Worm (Caenorhabditis elegans) whole organism, late embryonic: ENCODE data around the gene spc-1.

Experiments used
- K09A11.1 ChIP-seq: sonication (generic microtip); optimal IDR thresholded peaks from 2 replicates; lab custom pipeline; 2017; ENCODE audit warnings: antibody characterized with exemption, mild to moderate bottlenecking, missing genetic modification characterization, missing compliant biosample characterization; ENCODE audit not compliant: insufficient read depth
- ceh-19 ChIP-seq: fragments of 200-800 bp; sonication (Bioruptor generic); optimal IDR thresholded peaks from 2 replicates; lab custom pipeline; 2018; ENCODE audit warnings: mild to moderate bottlenecking, missing genetic modification characterization, missing compliant biosample characterization
- dve-1 ChIP-seq: sonication (generic microtip); optimal IDR thresholded peaks from 2 replicates; lab custom pipeline; 2017; ENCODE audit warnings: antibody characterized with exemption, mild to moderate bottlenecking, missing genetic modification characterization, missing compliant biosample characterization
- ets-4 ChIP-seq: sonication (generic microtip); optimal IDR thresholded peaks from 2 replicates; lab custom pipeline; 2016; ENCODE audit warnings: missing genetic modification characterization, missing compliant biosample characterization
- fkh-6 ChIP-seq: sonication (generic microtip); optimal IDR thresholded peaks from 2 replicates; lab custom pipeline; 2016; ENCODE audit warnings: missing genetic modification characterization, missing compliant biosample characterization
- hlh-13 ChIP-seq: fragments of 200-800 bp; sonication (Bioruptor generic); optimal IDR thresholded peaks from 2 replicates; lab custom pipeline; 2018; ENCODE audit warnings: mild to moderate bottlenecking, missing genetic modification characterization, missing compliant biosample characterization
- hlh-15 ChIP-seq: sonication (generic microtip); optimal IDR thresholded peaks from 2 replicates; lab custom pipeline; 2016; ENCODE audit warnings: missing genetic modification characterization, missing compliant biosample characterization
- lim-6 ChIP-seq: sonication (generic microtip); optimal IDR thresholded peaks from 2 replicates; lab custom pipeline; 2016; ENCODE audit warnings: missing genetic modification characterization, missing compliant biosample characterization
- nfya-1 ChIP-seq: sonication (generic microtip); optimal IDR thresholded peaks from 2 replicates; lab custom pipeline; 2017; ENCODE audit warnings: missing genetic modification characterization, mild to moderate bottlenecking, missing compliant biosample characterization, antibody characterized with exemption, moderate library complexity
- nhr-11 ChIP-seq: fragments of 150-350 bp; optimal IDR thresholded peaks from 2 replicates; lab custom pipeline; 2014; ENCODE audit warnings: missing biosample characterization, missing genetic modification characterization
- pat-9 ChIP-seq: fragments of 200-800 bp; sonication (Bioruptor generic); optimal IDR thresholded peaks from 2 replicates; lab custom pipeline; 2018; ENCODE audit warnings: mild to moderate bottlenecking, missing genetic modification characterization, moderate library complexity, missing compliant biosample characterization
- pqm-1 ChIP-seq: sonication (generic microtip); optimal IDR thresholded peaks from 2 replicates; lab custom pipeline; 2016; ENCODE audit warnings: missing genetic modification characterization, missing compliant biosample characterization
- unc-86 ChIP-seq: sonication (generic microtip); optimal IDR thresholded peaks from 2 replicates; lab custom pipeline; 2016; ENCODE audit warnings: missing genetic modification characterization, missing compliant biosample characterization

DNA sequence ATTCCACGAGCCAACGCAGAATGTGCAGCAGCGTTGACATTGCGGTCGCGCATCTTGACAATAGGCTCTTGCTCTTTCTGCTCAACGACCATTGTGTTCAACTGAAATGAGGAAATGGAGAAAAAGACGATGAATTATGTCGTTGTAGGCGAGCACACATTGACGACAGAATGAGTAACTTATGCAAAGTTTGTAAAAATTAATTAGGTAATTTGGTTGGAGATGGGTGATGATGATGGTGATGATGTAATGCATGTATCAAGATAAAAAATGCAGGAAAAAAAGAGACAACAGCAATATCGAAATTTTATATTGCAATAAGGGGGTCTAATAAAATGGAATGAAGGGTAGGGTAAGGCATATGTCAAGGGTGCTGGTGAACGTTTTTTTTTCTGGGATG is 25.5 kb upstream of the spc-1 start, which contains the start of gene bbln-1:
- TF ChIP-seq ceh-19 (GFP tag; lab: Kevin White, UChicago), result no peak
- TF ChIP-seq hlh-15 (tag; lab: Kevin White, UChicago), result no peak
- TF ChIP-seq ets-4 (tag; lab: Kevin White, UChicago), result no peak
- TF ChIP-seq pqm-1 (tag; lab: Kevin White, UChicago), result no peak
- no peak for TF ChIP-seq dve-1 (tag; lab: Kevin White, UChicago)
- no peak for TF ChIP-seq unc-86 (tag; lab: Kevin White, UChicago)
- TF ChIP-seq lim-6, result no peak
- no peak for TF ChIP-seq K09A11.1
- no peak for TF ChIP-seq hlh-13 (GFP tag; lab: Kevin White, UChicago)
- no peak for TF ChIP-seq fkh-6
- TF ChIP-seq nhr-11 (tag; lab: Kevin White, UChicago), result no peak
- no peak for TF ChIP-seq pat-9 (tag; lab: Kevin White, UChicago)
- no peak for TF ChIP-seq nfya-1 (tag; lab: Kevin White, UChicago)
